Worm (Caenorhabditis elegans): Measurements from ENCODE around the gene C06E4.8.

DNA sequence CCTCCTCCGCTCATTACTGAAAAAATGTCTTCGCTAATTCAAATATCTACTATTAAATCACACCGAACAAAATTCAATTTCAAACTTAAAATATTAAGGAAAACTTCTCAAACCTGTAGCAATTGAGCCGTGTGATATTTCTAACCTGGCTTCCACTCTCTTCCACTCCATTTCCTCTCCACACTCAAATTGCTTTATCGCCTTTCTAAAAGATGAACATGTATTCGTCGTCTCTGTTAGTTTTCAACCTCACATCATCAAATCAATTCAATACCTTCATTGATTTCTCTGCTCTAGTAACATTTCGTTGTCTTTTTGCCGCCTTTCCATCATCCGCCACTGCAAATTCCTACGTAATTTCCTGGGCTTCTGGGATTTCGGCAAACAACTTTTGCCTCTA, 6.3 kb upstream of the C06E4.8 start, which contains the start of gene F42C5.4:
- TF ChIP-seq T22C8.4 (GFP tag; IDR thresholded peaks at IDR 0.05) (no peak), ztf-23 (GFP tag; IDR thresholded peaks at IDR 0.05) (no peak), flt-1 (GFP tag; IDR thresholded peaks at IDR 0.05) (no peak), cog-1 (tag; optimal IDR thresholded peaks at IDR 0.05) (no peak), med-1 (GFP tag; optimal IDR thresholded peaks at IDR 0.05; ENCODE audit: insufficient read depth) (no peak), tab-1 (GFP tag; IDR thresholded peaks at IDR 0.05) (no peak), ztf-29 (GFP tag; IDR thresholded peaks at IDR 0.05) (no peak), klf-2 (GFP tag; conservative IDR thresholded peaks at IDR 0.05) (no peak)

Data from whole organism, midembryonic.